Fruit fly (Drosophila melanogaster) whole organism, adult: ENCODE data around the gene CG16815.

Source experiments
- CG14711 ChIP-seq: fragments of 200-800 bp; sonication (Bioruptor generic); optimal IDR thresholded peaks from 2 replicates; lab custom pipeline; 2018; ENCODE audit warnings: missing biosample characterization, mild to moderate bottlenecking, missing genetic modification characterization, moderate library complexity
- CG1620 ChIP-seq: fragments of 200-800 bp; sonication (Bioruptor generic); optimal IDR thresholded peaks from 2 replicates; lab custom pipeline; 2016; ENCODE audit warnings: missing biosample characterization, missing genetic modification characterization
- CG5204 ChIP-seq: fragments of 200-800 bp; sonication (Bioruptor generic); optimal IDR thresholded peaks from 2 replicates; lab custom pipeline; 2016; ENCODE audit warnings: missing biosample characterization, missing genetic modification characterization
- CG7045 ChIP-seq: fragments of 200-800 bp; sonication (Bioruptor generic); optimal IDR thresholded peaks from 2 replicates; lab custom pipeline; 2017; ENCODE audit warnings: missing biosample characterization, mild to moderate bottlenecking, missing genetic modification characterization
- CG7101 ChIP-seq: fragments of 200-800 bp; sonication (Bioruptor generic); optimal IDR thresholded peaks from 2 replicates; lab custom pipeline; 2018; ENCODE audit warnings: missing biosample characterization, mild to moderate bottlenecking, missing genetic modification characterization, moderate library complexity
- Mnt ChIP-seq: fragments of 200-800 bp; sonication (Bioruptor generic); optimal IDR thresholded peaks from 2 replicates; lab custom pipeline; 2016; ENCODE audit warnings: missing biosample characterization, mild to moderate bottlenecking, missing genetic modification characterization
- cnc ChIP-seq, 2 experiments: fragments of >200 bp; optimal IDR thresholded peaks; 2 replicates each; lab custom pipeline; 2017
- kay ChIP-seq: fragments of 200-800 bp; sonication (Bioruptor generic); peaks from one replicate; lab custom pipeline; 2016; ENCODE audit warnings: missing biosample characterization, missing genetic modification characterization, borderline replicate concordance
- ovo ChIP-seq: fragments of 200-800 bp; sonication (Bioruptor generic); optimal IDR thresholded peaks from 2 replicates; lab custom pipeline; 2016; ENCODE audit warnings: missing biosample characterization, missing genetic modification characterization
- pad ChIP-seq: fragments of 200-800 bp; sonication (Bioruptor generic); optimal IDR thresholded peaks from 3 replicates; lab custom pipeline; 2017; ENCODE audit warnings: missing biosample characterization, missing genetic modification characterization, mild to moderate bottlenecking, moderate library complexity, missing genetic modification reagents

DNA sequence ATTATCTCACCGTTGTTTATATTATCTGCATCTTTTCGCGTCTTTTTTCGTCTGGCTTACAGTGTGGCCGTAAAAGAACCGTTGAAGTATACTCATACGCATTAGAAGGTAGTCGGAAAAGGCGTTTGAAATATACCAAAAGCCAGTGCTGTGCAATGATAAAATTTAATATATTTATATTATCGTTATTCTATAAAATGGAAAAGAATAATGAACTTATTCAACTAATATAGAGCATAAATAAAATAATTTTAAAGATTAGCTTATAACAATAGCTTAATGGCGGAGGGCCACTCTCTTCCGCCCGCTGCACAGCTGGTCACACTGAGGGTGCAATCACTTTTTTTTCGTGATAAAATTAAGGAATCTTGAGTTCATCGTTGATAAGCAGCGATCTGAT, 37.7 kb upstream of the CG16815 start, which contains the start of the genes CG16974 and Edem2:
- TF ChIP-seq kay (GFP tag; lab: Kevin White, UChicago) (no peak), ovo (GFP tag; lab: Kevin White, UChicago) (peak; percentile 68), Mnt (GFP tag; lab: Kevin White, UChicago) (peak; percentile 75), CG7101 (tag; lab: Kevin White, UChicago) (peak; percentile 88), CG7045 (GFP tag; lab: Kevin White, UChicago) (peak; percentile 77), pad (GFP tag; lab: Kevin White, UChicago) (peak; percentile 67), CG5204 (no peak), CG1620 (GFP tag; lab: Kevin White, UChicago) (peak; percentile 79), CG14711 (peak; percentile 81), cnc (optimal IDR thresholded peaks at IDR 0.05; lab: Kevin White, UChicago) (no peak)
